Fruit fly (Drosophila melanogaster) whole organism, embryonic: ENCODE data around the gene Blm.
A peak's percentile ranks its signal among the peaks of the same experiment; 100 is the strongest.

ENCODE experiments used
- Bgb ChIP-seq: fragments of 200-800 bp; sonication (Bioruptor generic); IDR thresholded peaks from 2 replicates; pipeline ENCODE4 v1.3.6; 2022; ENCODE audit warnings: missing biosample characterization, missing genetic modification characterization; ENCODE audit not compliant: partially characterized antibody
- CG11504 ChIP-seq: fragments of 200-800 bp; sonication (Bioruptor generic); optimal IDR thresholded peaks from 3 replicates; lab custom pipeline; 2019; ENCODE audit warnings: missing biosample characterization, mild to moderate bottlenecking, missing genetic modification characterization, moderate library complexity
- CG12236 ChIP-seq: fragments of 200-800 bp; sonication (Bioruptor generic); optimal IDR thresholded peaks from 2 replicates; lab custom pipeline; 2016; ENCODE audit warnings: missing biosample characterization, missing genetic modification characterization
- CG15269 ChIP-seq: fragments of 200-800 bp; sonication (Bioruptor generic); optimal IDR thresholded peaks from 2 replicates; lab custom pipeline; 2018; ENCODE audit warnings: missing biosample characterization, mild to moderate bottlenecking, missing genetic modification characterization, moderate library complexity
- CG5180 ChIP-seq: fragments of 200-800 bp; sonication (Bioruptor generic); optimal IDR thresholded peaks from 3 replicates; lab custom pipeline; 2017; ENCODE audit warnings: missing biosample characterization, missing genetic modification characterization, mild to moderate bottlenecking, moderate library complexity, missing genetic modification reagents
- D ChIP-seq, 2 experiments: fragments of 200-800 bp in 1 of 2; fragments of >200 bp in 1 of 2; sonication (Bioruptor generic) in 1 of 2; optimal IDR thresholded peaks; 2 replicates in 1 of 2; 3 replicates in 1 of 2; lab custom pipeline; 2017; ENCODE audit warnings: mild to moderate bottlenecking in 1 of 2, missing biosample characterization in 1 of 2, missing genetic modification characterization in 1 of 2, missing genetic modification reagents in 1 of 2
- ara ChIP-seq: fragments of 200-800 bp; sonication (Bioruptor generic); IDR thresholded peaks from 2 replicates; pipeline ENCODE4 v1.3.6; 2022; ENCODE audit warnings: missing biosample characterization, missing genetic modification characterization
- dan ChIP-seq: fragments of 200-800 bp; sonication (Bioruptor generic); IDR thresholded peaks from 2 replicates; pipeline ENCODE4 v1.3.6; 2022; ENCODE audit warnings: missing biosample characterization, missing genetic modification characterization
- dpn ChIP-seq, 2 experiments: fragments of 200-800 bp; sonication (Bioruptor generic); optimal IDR thresholded peaks; 3 replicates each; lab custom pipeline; 2016; ENCODE audit warnings: missing biosample characterization in 2 of 2, missing genetic modification characterization in 2 of 2
- en ChIP-seq: fragments of 200-800 bp; sonication (Bioruptor generic); optimal IDR thresholded peaks from 2 replicates; lab custom pipeline; 2016; ENCODE audit warnings: missing biosample characterization, missing genetic modification characterization
- h ChIP-seq: fragments of >200 bp; optimal IDR thresholded peaks from 2 replicates; lab custom pipeline; 2017
- onecut ChIP-seq: fragments of 200-800 bp; sonication (Bioruptor generic); IDR thresholded peaks from 2 replicates; pipeline ENCODE4 v1.3.6; 2022; ENCODE audit warnings: missing biosample characterization, missing genetic modification characterization
- psq ChIP-seq: fragments of 200-800 bp; sonication (Bioruptor generic); optimal IDR thresholded peaks from 2 replicates; lab custom pipeline; 2017; ENCODE audit warnings: missing biosample characterization, missing genetic modification characterization

DNA sequence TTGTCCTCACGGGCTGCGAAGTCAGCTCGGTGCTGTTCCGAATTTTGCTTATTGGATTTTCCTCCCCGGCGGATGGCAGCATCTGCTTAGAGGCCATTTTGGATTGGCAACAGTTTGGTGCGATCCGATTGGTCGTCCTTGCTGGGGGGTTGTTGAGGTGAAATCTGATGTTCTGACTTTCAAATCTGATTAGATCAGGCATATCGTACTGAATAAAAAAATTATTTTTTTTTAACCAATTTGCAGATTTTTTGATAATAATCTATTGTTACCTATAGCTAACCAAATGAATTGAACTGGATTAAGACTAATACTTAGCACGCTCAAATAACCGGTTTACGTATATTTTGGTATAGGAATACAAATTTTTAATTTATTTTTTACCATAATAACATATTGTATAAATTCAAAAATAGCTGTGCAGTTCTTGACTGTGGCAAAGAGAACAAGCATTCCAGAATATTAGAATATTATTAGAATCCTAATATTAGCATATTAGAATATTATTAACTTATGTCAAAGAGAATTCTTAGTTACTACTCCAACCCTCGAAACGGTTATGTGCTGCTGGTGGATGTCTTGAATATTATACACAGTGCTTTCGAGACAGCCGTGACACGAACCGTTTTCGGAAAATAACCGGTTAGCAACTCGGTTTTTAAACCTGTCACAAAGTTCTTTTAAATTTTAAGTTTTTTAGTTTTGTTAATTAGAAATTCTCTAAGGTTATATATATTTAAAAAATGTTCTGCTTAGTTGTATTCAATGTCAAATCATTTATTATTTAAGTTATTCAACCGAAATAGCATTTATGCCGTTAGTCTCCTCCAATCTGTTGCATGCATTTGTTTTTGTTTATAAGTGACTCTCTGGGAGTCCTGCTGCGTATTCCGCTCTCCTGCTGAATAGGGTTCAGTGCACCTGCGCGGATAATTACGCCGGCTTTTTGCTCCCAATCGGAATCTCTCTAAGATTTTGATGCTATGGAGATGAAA lies 47.0 kb downstream of the Blm start, which contains the start of gene Fer3:
- TF ChIP-seq dan = no peak
- TF ChIP-seq CG11504 (tag; lab: Kevin White, UChicago) = peak; percentile 31
- TF ChIP-seq CG5180 = no peak
- no peak for TF ChIP-seq CG12236
- no peak for TF ChIP-seq ara (GFP tag; lab: Robert Waterston, UW)
- TF ChIP-seq Bgb (GFP tag; lab: Robert Waterston, UW) = no peak
- TF ChIP-seq h = no peak
- no peak for TF ChIP-seq en (GFP tag; lab: Kevin White, UChicago)
- TF ChIP-seq dpn (GFP tag; optimal IDR thresholded peaks at IDR 0.05; lab: Kevin White, UChicago) = no peak
- TF ChIP-seq D (optimal IDR thresholded peaks at IDR 0.05; lab: Kevin White, UChicago) = peak; percentile 1
- TF ChIP-seq D (GFP tag; optimal IDR thresholded peaks at IDR 0.05; lab: Kevin White, UChicago) = no peak
- TF ChIP-seq onecut (GFP tag; lab: Robert Waterston, UW) = no peak
- no peak for TF ChIP-seq CG15269
- TF ChIP-seq psq = no peak
